2 worm cellular contexts compared by ENCODE assay signal in genomic region chrX:16250679-16251078, ce11.
TF ChIP-seq lines count a peak whose summit lies in the region.

TSS of gene W10G6.6 (minus strand) at chrX:16250779.

TF ChIP-seq in whole organism, L4 larva, 104 proteins besides CTCF, POLR2A, EP300 and RAD21:
- peak; percentile 15; the same call in 1 of the 2 replicates for TF ChIP-seq set-16 (GFP tag; IDR thresholded peaks at IDR 0.05; lab: Robert Waterston, UW)
- TF ChIP-seq Y48G9A.11 (GFP tag; IDR thresholded peaks at IDR 0.05; lab: Robert Waterston, UW), result no peak
- no peak for TF ChIP-seq dve-1 (tag; optimal IDR thresholded peaks at IDR 0.05; lab: Kevin White, UChicago; ENCODE audit: insufficient read depth)
- no peak for TF ChIP-seq mes-2 (tag; optimal IDR thresholded peaks at IDR 0.05; lab: Kevin White, UChicago; ENCODE audit: poor library complexity, severe bottlenecking)
- TF ChIP-seq dmd-8 (GFP tag; IDR thresholded peaks at IDR 0.05; lab: Robert Waterston, UW), result no peak
- no peak for TF ChIP-seq unc-62 (GFP tag; optimal IDR thresholded peaks at IDR 0.05 in 1 of 2; lab: Kevin White, UChicago)
- no peak for TF ChIP-seq unc-62 (tag; optimal IDR thresholded peaks at IDR 0.05; lab: Kevin White, UChicago)

TF ChIP-seq in whole organism, young adult, 124 proteins besides CTCF, POLR2A, EP300 and RAD21:
- no peak for TF ChIP-seq aptf-2 (GFP tag; conservative IDR thresholded peaks at IDR 0.05; lab: Robert Waterston, UW)
- peak; percentile 25; the same call in 1 of the 2 replicates for TF ChIP-seq zfh-2 (GFP tag; conservative IDR thresholded peaks at IDR 0.05; lab: Robert Waterston, UW)
- no peak for TF ChIP-seq ceh-40 (GFP tag; IDR thresholded peaks at IDR 0.05; lab: Robert Waterston, UW)
- no peak for TF ChIP-seq F23B12.7 (tag; optimal IDR thresholded peaks at IDR 0.05; lab: Kevin White, UChicago; ENCODE audit: insufficient read depth)
- no peak for TF ChIP-seq K11D2.4 (GFP tag; IDR thresholded peaks at IDR 0.05; lab: Robert Waterston, UW)
- TF ChIP-seq F52B5.7 (tag; optimal IDR thresholded peaks at IDR 0.05; lab: Kevin White, UChicago), result no peak
- TF ChIP-seq F39B2.1 (GFP tag; IDR thresholded peaks at IDR 0.05; lab: Robert Waterston, UW), result no peak
